Worm (Caenorhabditis elegans) whole organism, early embryonic: Measurements from ENCODE around the gene F52C6.3.

Experiments
- B0310.2 ChIP-seq: sonication (generic microtip); optimal IDR thresholded peaks from 2 replicates; lab custom pipeline; 2016; ENCODE audit warnings: mild to moderate bottlenecking, missing genetic modification characterization, missing compliant biosample characterization
- ama-1 ChIP-seq: fragments of 150-350 bp; optimal IDR thresholded peaks from 2 replicates; lab custom pipeline; 2014
- hmbx-1 ChIP-seq: sonication (generic microtip); optimal IDR thresholded peaks from 2 replicates; lab custom pipeline; 2016; ENCODE audit warnings: mild to moderate bottlenecking, missing genetic modification characterization, missing compliant biosample characterization

DNA sequence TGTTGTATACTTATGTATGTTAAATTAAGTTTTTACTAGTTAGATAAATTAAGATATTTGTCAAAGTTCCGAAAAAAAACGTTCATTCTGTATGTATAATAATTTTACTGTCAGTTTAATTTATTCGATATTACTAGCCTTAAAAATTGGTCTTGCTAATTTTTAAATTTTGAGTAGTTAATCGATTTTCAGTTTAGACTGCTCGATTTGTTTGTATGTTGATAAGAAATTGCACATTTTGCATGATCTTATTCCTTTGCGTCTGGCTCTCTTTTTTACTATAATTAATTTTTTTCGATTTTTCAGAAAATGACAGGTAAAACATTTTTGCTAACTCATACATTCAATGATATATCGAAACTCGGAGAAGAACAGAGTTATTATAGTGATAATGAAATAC lies 24.6 kb upstream of the F52C6.3 start, which contains the start of gene math-24:
- TF ChIP-seq ama-1 (lab: Kevin White, UChicago) (no peak), B0310.2 (tag; lab: Kevin White, UChicago) (no peak), hmbx-1 (tag; lab: Kevin White, UChicago) (no peak)
